Worm (Caenorhabditis elegans) whole organism, midembryonic: ENCODE measurements around the gene cdk-1.

ENCODE experiments used
- T22C8.4 ChIP-seq: fragments of 200-800 bp; sonication (Bioruptor generic); IDR thresholded peaks from 2 replicates; pipeline ENCODE4 v1.3.6; 2022; ENCODE audit warnings: missing genetic modification characterization, missing compliant biosample characterization
- cog-1 ChIP-seq: sonication (generic microtip); optimal IDR thresholded peaks from 2 replicates; lab custom pipeline; 2016; ENCODE audit warnings: missing genetic modification characterization, missing compliant biosample characterization
- flt-1 ChIP-seq: fragments of 200-800 bp; sonication (Bioruptor generic); IDR thresholded peaks from 2 replicates; pipeline ENCODE4 v1.3.6; 2022; ENCODE audit warnings: missing genetic modification characterization, missing compliant biosample characterization
- klf-2 ChIP-seq: fragments of 200-800 bp; sonication (Bioruptor generic); conservative IDR thresholded peaks from 2 replicates; pipeline ENCODE4 v1.3.6; 2022; ENCODE audit warnings: missing genetic modification reagents, missing genetic modification characterization, missing compliant biosample characterization
- med-1 ChIP-seq: sonication (generic microtip); optimal IDR thresholded peaks from 2 replicates; lab custom pipeline; 2017; ENCODE audit warnings: missing genetic modification characterization, mild to moderate bottlenecking, missing compliant biosample characterization, antibody characterized with exemption, missing genetic modification reagents; ENCODE audit not compliant: insufficient read depth
- ref-1 ChIP-seq: fragments of 200-800 bp; sonication (Bioruptor generic); conservative IDR thresholded peaks from 2 replicates; pipeline ENCODE4 v1.3.6; 2022; ENCODE audit warnings: missing genetic modification reagents, missing genetic modification characterization, missing compliant biosample characterization
- tab-1 ChIP-seq: fragments of 200-800 bp; sonication (Bioruptor generic); IDR thresholded peaks from 2 replicates; pipeline ENCODE4 v1.3.6; 2022; ENCODE audit warnings: missing genetic modification characterization, missing compliant biosample characterization
- ztf-23 ChIP-seq: fragments of 200-800 bp; sonication (Bioruptor generic); IDR thresholded peaks from 2 replicates; pipeline ENCODE4 v1.3.6; 2022; ENCODE audit warnings: missing genetic modification reagents, missing genetic modification characterization, missing compliant biosample characterization
- ztf-29 ChIP-seq: fragments of 200-800 bp; sonication (Bioruptor generic); IDR thresholded peaks from 2 replicates; pipeline ENCODE4 v1.3.6; 2022; ENCODE audit warnings: missing genetic modification reagents, missing genetic modification characterization, missing compliant biosample characterization

cdk-1 gene

DNA sequence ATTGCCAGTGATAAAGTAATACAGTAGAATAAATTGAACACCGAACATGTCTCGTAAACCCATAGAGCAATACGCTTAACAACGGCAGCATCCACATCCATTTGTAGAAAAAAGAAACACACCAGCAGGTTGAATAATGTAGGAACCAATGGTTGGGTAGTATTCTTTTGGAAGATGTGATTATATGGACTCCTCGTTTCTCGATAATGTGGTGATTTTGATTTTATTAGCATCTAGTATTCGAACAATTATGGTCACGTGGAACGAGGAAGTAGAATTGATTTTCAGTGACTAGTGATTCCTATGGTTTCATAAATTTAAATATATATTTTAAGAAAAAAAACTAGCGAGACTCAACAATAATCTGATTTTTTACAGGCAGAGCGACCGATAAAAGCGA, 49.2 kb downstream of the cdk-1 start, which contains the start of gene srxa-10:
Gene srxa-10 (minus strand): TSS at position 101 of the 400 bp plus-strand sequence.
- TF ChIP-seq tab-1 (GFP tag; lab: Robert Waterston, UW) (no peak), flt-1 (no peak), ztf-23 (GFP tag; lab: Robert Waterston, UW) (no peak), cog-1 (no peak), ref-1 (no peak), T22C8.4 (GFP tag; lab: Robert Waterston, UW) (no peak), ztf-29 (GFP tag; lab: Robert Waterston, UW) (no peak), med-1 (GFP tag; lab: Kevin White, UChicago) (no peak), klf-2 (GFP tag; lab: Robert Waterston, UW) (no peak)
